Worm (Caenorhabditis elegans) whole organism, L1 larva: ENCODE measurements around the gene C06B8.3.

Experiments used
- C04F5.9 ChIP-seq: sonication (generic microtip); optimal IDR thresholded peaks from 2 replicates; lab custom pipeline; 2016; ENCODE audit warnings: missing genetic modification characterization, missing compliant biosample characterization
- C34B4.2 ChIP-seq: sonication (generic microtip); optimal IDR thresholded peaks from 2 replicates; lab custom pipeline; 2017; ENCODE audit warnings: mild to moderate bottlenecking, missing genetic modification characterization, missing compliant biosample characterization
- F16B12.6 ChIP-seq: fragments of 150-350 bp; optimal IDR thresholded peaks from 2 replicates; lab custom pipeline; 2014; ENCODE audit warnings: missing biosample characterization, missing genetic modification characterization
- aha-1 ChIP-seq: fragments of 150-350 bp; optimal IDR thresholded peaks from 2 replicates; lab custom pipeline; 2014; ENCODE audit warnings: missing biosample characterization, missing genetic modification characterization
- ceh-63 ChIP-seq: fragments of 200-800 bp; sonication (Bioruptor generic); optimal IDR thresholded peaks from 2 replicates; lab custom pipeline; 2018; ENCODE audit warnings: mild to moderate bottlenecking, missing genetic modification characterization, missing compliant biosample characterization
- ceh-8 ChIP-seq: fragments of 200-800 bp; sonication (Bioruptor generic); optimal IDR thresholded peaks from 2 replicates; lab custom pipeline; 2018; ENCODE audit warnings: mild to moderate bottlenecking, missing genetic modification characterization, moderate library complexity, missing compliant biosample characterization
- ceh-82 ChIP-seq, 3 experiments: fragments of 150-350 bp in 1 of 3; sonication (generic microtip) in 2 of 3; optimal IDR thresholded peaks; 2 replicates each; lab custom pipeline; 2014 to 2017; ENCODE audit warnings: missing biosample characterization in 3 of 3, missing genetic modification characterization in 3 of 3
- ceh-88 ChIP-seq: fragments of 200-800 bp; sonication (Bioruptor generic); IDR thresholded peaks from 2 replicates; pipeline ENCODE4 v1.3.6; 2022; ENCODE audit warnings: missing genetic modification characterization, missing compliant biosample characterization
- ceh-90 ChIP-seq: sonication (generic microtip); optimal IDR thresholded peaks from 2 replicates; lab custom pipeline; 2016; ENCODE audit warnings: missing genetic modification characterization, missing compliant biosample characterization
- dpl-1 ChIP-seq, 3 experiments: fragments of 150-350 bp in 2 of 3; sonication (generic microtip) in 1 of 3; optimal IDR thresholded peaks; 2 replicates each; lab custom pipeline; 2014 to 2017; ENCODE audit warnings: missing biosample characterization in 3 of 3, missing genetic modification characterization in 3 of 3, missing genetic modification reagents in 3 of 3
- dsc-1 ChIP-seq: sonication (generic microtip); optimal IDR thresholded peaks from 2 replicates; lab custom pipeline; 2016; ENCODE audit warnings: mild to moderate bottlenecking, missing genetic modification characterization, missing compliant biosample characterization
- egl-13 ChIP-seq: sonication (generic microtip); optimal IDR thresholded peaks from 2 replicates; lab custom pipeline; 2016; ENCODE audit warnings: missing genotype, missing genetic modification reagents, missing genetic modification characterization, missing compliant biosample characterization
- egl-27 ChIP-seq, 2 experiments: fragments of 150-350 bp in 1 of 2; sonication (generic microtip); optimal IDR thresholded peaks; 3 replicates each; lab custom pipeline; 2017 to 2018; ENCODE audit warnings: missing biosample characterization in 2 of 2, missing genetic modification characterization in 2 of 2, missing genetic modification reagents in 2 of 2
- fkh-10 ChIP-seq: sonication (generic microtip); optimal IDR thresholded peaks from 2 replicates; lab custom pipeline; 2017; ENCODE audit warnings: missing biosample characterization, missing genetic modification reagents, missing genetic modification characterization
- fkh-4 ChIP-seq: sonication (generic microtip); optimal IDR thresholded peaks from 2 replicates; lab custom pipeline; 2016; ENCODE audit warnings: missing compliant biosample characterization, missing genetic modification characterization, borderline replicate concordance
- fkh-8 ChIP-seq: sonication (generic microtip); optimal IDR thresholded peaks from 2 replicates; lab custom pipeline; 2016; ENCODE audit warnings: mild to moderate bottlenecking, missing genetic modification characterization, missing compliant biosample characterization
- grh-1 ChIP-seq: fragments of 200-800 bp; sonication (Bioruptor generic); IDR thresholded peaks from 2 replicates; pipeline ENCODE4 v1.3.6; 2022; ENCODE audit warnings: missing genetic modification reagents, missing genetic modification characterization, missing compliant biosample characterization
- hlh-17 ChIP-seq: fragments of 200-800 bp; sonication (Bioruptor generic); optimal IDR thresholded peaks from 2 replicates; lab custom pipeline; 2018; ENCODE audit warnings: missing genetic modification characterization, mild to moderate bottlenecking, missing compliant biosample characterization, moderate library complexity, borderline replicate concordance
- hlh-4 ChIP-seq: sonication (generic microtip); optimal IDR thresholded peaks from 2 replicates; lab custom pipeline; 2016; ENCODE audit warnings: mild to moderate bottlenecking, missing genetic modification characterization, missing compliant biosample characterization
- isw-1 ChIP-seq: fragments of 200-800 bp; sonication (Bioruptor generic); IDR thresholded peaks from 2 replicates; pipeline ENCODE4 v1.3.6; 2022; ENCODE audit warnings: missing genetic modification characterization, missing compliant biosample characterization
- lin-13 ChIP-seq: fragments of 150-350 bp; optimal IDR thresholded peaks from 2 replicates; lab custom pipeline; 2014; ENCODE audit warnings: missing biosample characterization, missing genetic modification reagents, missing genetic modification characterization
- lin-15B ChIP-seq: fragments of 150-350 bp; sonication (generic microtip); optimal IDR thresholded peaks from 3 replicates; lab custom pipeline; 2014; ENCODE audit warnings: missing biosample characterization, missing genetic modification characterization
- lir-3 ChIP-seq: sonication (generic microtip); optimal IDR thresholded peaks from 2 replicates; lab custom pipeline; 2016; ENCODE audit warnings: mild to moderate bottlenecking, missing genetic modification characterization, moderate library complexity, missing compliant biosample characterization; ENCODE audit not compliant: poor library complexity
- lsy-2 ChIP-seq, 2 experiments: fragments of 150-350 bp; optimal IDR thresholded peaks; 2 replicates each; lab custom pipeline; 2014; ENCODE audit warnings: missing biosample characterization in 2 of 2, missing genetic modification characterization in 2 of 2
- mab-9 ChIP-seq: fragments of 200-800 bp; sonication (Bioruptor generic); IDR thresholded peaks from 2 replicates; pipeline ENCODE4 v1.3.6; 2022; ENCODE audit warnings: missing genetic modification reagents, missing genetic modification characterization, missing compliant biosample characterization
- nhr-11 ChIP-seq: fragments of 150-350 bp; optimal IDR thresholded peaks from 2 replicates; lab custom pipeline; 2014; ENCODE audit warnings: missing biosample characterization, missing genetic modification characterization
- nhr-237 ChIP-seq: fragments of 150-350 bp; optimal IDR thresholded peaks from 2 replicates; lab custom pipeline; 2014; ENCODE audit warnings: missing biosample characterization, missing genetic modification characterization
- nhr-28 ChIP-seq: fragments of 150-350 bp; optimal IDR thresholded peaks from 2 replicates; lab custom pipeline; 2014; ENCODE audit warnings: missing biosample characterization, missing genetic modification characterization
- nhr-76 ChIP-seq: sonication (generic microtip); optimal IDR thresholded peaks from 2 replicates; lab custom pipeline; 2017; ENCODE audit warnings: missing biosample characterization, missing genetic modification characterization
- nhr-77 ChIP-seq: fragments of 150-350 bp; optimal IDR thresholded peaks from 2 replicates; lab custom pipeline; 2014; ENCODE audit warnings: missing biosample characterization, missing genetic modification characterization
- nhr-85 ChIP-seq: sonication (generic microtip); peaks from one replicate; lab custom pipeline; 2016; ENCODE audit warnings: missing genetic modification characterization, inconsistent platforms, missing compliant biosample characterization
- nhr-90 ChIP-seq: sonication (generic microtip); optimal IDR thresholded peaks from 2 replicates; lab custom pipeline; 2016; ENCODE audit warnings: mild to moderate bottlenecking, missing genetic modification characterization, missing compliant biosample characterization; ENCODE audit not compliant: poor library complexity
- pag-3 ChIP-seq: sonication (generic microtip); optimal IDR thresholded peaks from 2 replicates; lab custom pipeline; 2017; ENCODE audit warnings: missing genetic modification characterization, mild to moderate bottlenecking, missing compliant biosample characterization, antibody characterized with exemption, borderline replicate concordance; ENCODE audit not compliant: insufficient read depth
- pax-3 ChIP-seq: fragments of 200-800 bp; sonication (Bioruptor generic); optimal IDR thresholded peaks from 2 replicates; lab custom pipeline; 2018; ENCODE audit warnings: mild to moderate bottlenecking, missing genetic modification characterization, moderate library complexity, missing compliant biosample characterization
- pqm-1 ChIP-seq: sonication (generic microtip); optimal IDR thresholded peaks from 3 replicates; lab custom pipeline; 2017; ENCODE audit warnings: missing biosample characterization, missing genetic modification characterization
- tbx-2 ChIP-seq: sonication (generic microtip); optimal IDR thresholded peaks from 2 replicates; lab custom pipeline; 2016; ENCODE audit warnings: missing genetic modification characterization, missing compliant biosample characterization
- tlp-1 ChIP-seq: fragments of 150-350 bp; optimal IDR thresholded peaks from 2 replicates; lab custom pipeline; 2014; ENCODE audit warnings: missing biosample characterization, missing genetic modification characterization
- unc-130 ChIP-seq: fragments of 150-350 bp; optimal IDR thresholded peaks from 2 replicates; lab custom pipeline; 2017; ENCODE audit warnings: missing biosample characterization, missing genetic modification characterization, inconsistent platforms
- unc-62 ChIP-seq: fragments of 150-350 bp; optimal IDR thresholded peaks from 2 replicates; lab custom pipeline; 2014; ENCODE audit warnings: missing biosample characterization, missing genetic modification reagents, missing genetic modification characterization
- unc-98 ChIP-seq: fragments of 200-800 bp; sonication (Bioruptor generic); IDR thresholded peaks from 2 replicates; pipeline ENCODE4 v1.3.6; 2022; ENCODE audit warnings: missing genetic modification characterization, missing compliant biosample characterization
- vab-15 ChIP-seq: sonication (generic microtip); optimal IDR thresholded peaks from 2 replicates; lab custom pipeline; 2017; ENCODE audit warnings: missing genotype, mild to moderate bottlenecking, missing genetic modification characterization, missing compliant biosample characterization
- xbp-1 ChIP-seq: sonication (generic microtip); optimal IDR thresholded peaks from 2 replicates; lab custom pipeline; 2016; ENCODE audit warnings: missing genetic modification characterization, missing compliant biosample characterization
- zag-1 ChIP-seq: fragments of 150-350 bp; optimal IDR thresholded peaks from 2 replicates; lab custom pipeline; 2014; ENCODE audit warnings: missing biosample characterization, missing genetic modification characterization

C06B8.3 gene

DNA sequence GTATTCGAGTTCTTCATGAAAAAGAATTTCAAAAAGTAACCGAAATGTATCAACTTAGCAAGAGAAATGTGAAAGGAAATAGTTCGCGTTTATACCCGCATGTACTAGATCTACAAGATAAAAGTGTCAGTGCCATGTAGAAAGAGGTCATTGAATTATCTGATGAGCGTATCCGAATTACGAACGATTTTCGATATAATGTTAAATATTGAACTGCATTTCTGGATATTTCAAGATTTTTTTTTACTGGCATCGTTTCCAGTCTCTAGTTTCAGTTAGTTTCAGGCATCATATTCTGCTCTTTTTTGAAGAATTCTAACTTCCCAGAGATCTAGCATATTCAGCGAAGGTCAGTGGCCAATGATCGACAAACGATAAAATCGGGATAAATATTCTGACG lies 3.1 kb downstream of the C06B8.3 start, which contains the start of gene nhr-150:
Gene nhr-150 (minus strand): TSS at position 92 of the 400 bp plus-strand sequence.
- TF ChIP-seq ceh-63 (GFP tag; lab: Kevin White, UChicago): no peak
- no peak for TF ChIP-seq nhr-85
- TF ChIP-seq dpl-1 (GFP tag; optimal IDR thresholded peaks at IDR 0.05; lab: Kevin White, UChicago): no peak
- TF ChIP-seq egl-27 (tag; optimal IDR thresholded peaks at IDR 0.05; lab: Kevin White, UChicago): no peak
- TF ChIP-seq pag-3 (tag; lab: Kevin White, UChicago): no peak
- TF ChIP-seq lin-15B (tag; lab: Kevin White, UChicago): no peak
- no peak for TF ChIP-seq nhr-11 (tag; lab: Kevin White, UChicago)
- no peak for TF ChIP-seq nhr-90 (tag; lab: Kevin White, UChicago)
- no peak for TF ChIP-seq xbp-1 (tag; lab: Kevin White, UChicago)
- no peak for TF ChIP-seq unc-98
- no peak for TF ChIP-seq ceh-8
- no peak for TF ChIP-seq fkh-10 (GFP tag; lab: Kevin White, UChicago)
- no peak for TF ChIP-seq lsy-2 (tag; optimal IDR thresholded peaks at IDR 0.05; lab: Kevin White, UChicago)
- TF ChIP-seq dsc-1 (tag; lab: Kevin White, UChicago): no peak
- no peak for TF ChIP-seq C34B4.2 (tag; lab: Kevin White, UChicago)
- no peak for TF ChIP-seq pqm-1

DNA sequence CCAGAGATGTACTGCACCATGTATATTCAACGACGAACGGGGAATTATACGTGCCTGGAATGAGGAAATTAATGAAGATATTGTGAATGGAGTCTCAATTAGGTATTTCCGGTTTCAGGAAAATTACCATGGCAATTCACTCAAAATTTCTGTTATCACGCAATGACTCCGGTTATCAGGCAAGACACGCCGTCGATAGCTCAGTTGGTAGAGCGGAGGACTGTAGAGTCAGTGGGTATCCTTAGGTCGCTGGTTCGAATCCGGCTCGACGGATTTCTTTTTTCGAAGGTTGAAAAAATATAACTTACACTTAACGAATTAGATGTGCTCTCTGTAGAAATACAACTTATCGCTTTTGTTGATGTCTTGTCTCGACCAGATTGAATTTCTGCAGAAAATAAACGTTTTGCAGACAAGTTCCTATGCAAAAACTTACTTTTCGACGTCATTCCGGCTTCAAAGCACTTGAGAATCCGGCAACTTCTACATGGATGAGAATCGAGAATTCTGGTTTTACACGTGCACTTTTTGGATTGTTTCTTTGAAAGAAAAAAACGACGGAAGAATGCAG lies 3.8 kb downstream of the C06B8.3 start:
- TF ChIP-seq C04F5.9 (no peak), ceh-88 (GFP tag; lab: Robert Waterston, UW) (no peak), pag-3 (tag; lab: Kevin White, UChicago) (no peak), nhr-85 (no peak), aha-1 (no peak), nhr-77 (tag; lab: Kevin White, UChicago) (no peak), xbp-1 (tag; lab: Kevin White, UChicago) (no peak), vab-15 (tag; lab: Kevin White, UChicago) (no peak), lin-13 (no peak), ceh-63 (GFP tag; lab: Kevin White, UChicago) (no peak), F16B12.6 (no peak)

DNA sequence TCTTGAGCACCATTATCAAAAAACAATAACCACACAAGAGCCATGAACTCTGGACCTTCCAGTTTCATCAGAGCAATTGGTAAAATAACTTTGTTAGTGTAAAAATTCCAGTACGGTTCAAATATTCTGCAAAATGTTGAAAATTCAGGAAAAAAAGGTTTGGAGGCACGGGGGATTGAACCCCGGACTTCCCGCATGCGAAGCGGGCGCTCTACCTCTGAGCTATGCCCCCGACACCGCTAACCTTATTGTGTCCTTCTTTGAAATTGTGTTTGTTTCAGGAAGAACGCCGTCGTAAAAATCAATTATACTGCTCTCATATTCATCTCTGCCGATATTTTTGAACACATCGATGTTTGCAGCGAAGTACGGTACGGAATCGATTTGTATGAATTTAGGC lies 4.6 kb downstream of the C06B8.3 start:
- TF ChIP-seq nhr-28 (tag; lab: Kevin White, UChicago) (no peak), ceh-90 (no peak), nhr-76 (no peak), grh-1 (GFP tag; lab: Robert Waterston, UW) (no peak), lir-3 (no peak), isw-1 (GFP tag; lab: Robert Waterston, UW) (no peak), ceh-82 (tag; optimal IDR thresholded peaks at IDR 0.05; lab: Kevin White, UChicago) (no peak), egl-13 (no peak), C04F5.9 (no peak), hlh-17 (GFP tag; lab: Kevin White, UChicago) (no peak)

DNA sequence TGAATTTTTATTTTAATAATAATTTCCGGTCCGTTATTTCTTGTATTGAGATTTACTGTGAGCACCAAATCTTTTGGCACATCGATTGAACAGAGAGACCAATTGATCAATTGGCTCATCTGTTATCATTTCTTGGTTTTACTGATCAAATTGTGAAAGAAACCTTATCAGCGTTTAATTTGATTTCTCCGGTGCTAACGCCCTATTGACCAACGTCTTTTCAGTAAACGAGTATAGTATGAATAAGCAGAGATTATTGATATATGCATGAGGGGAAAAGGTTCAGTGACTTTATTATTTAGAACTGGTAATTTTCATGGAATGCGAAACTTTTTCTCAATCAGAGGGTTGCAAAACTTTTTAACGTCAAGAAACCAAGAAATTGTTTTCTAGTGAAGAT lies 5.3 kb downstream of the C06B8.3 start:
- TF ChIP-seq fkh-8 (tag; lab: Kevin White, UChicago) (no peak), fkh-4 (tag; lab: Kevin White, UChicago) (no peak), grh-1 (GFP tag; lab: Robert Waterston, UW) (no peak), C04F5.9 (no peak), unc-62 (GFP tag; lab: Kevin White, UChicago) (no peak), lir-3 (no peak), aha-1 (no peak), nhr-237 (tag; lab: Kevin White, UChicago) (no peak), unc-130 (no peak), nhr-76 (no peak), hlh-4 (tag; lab: Kevin White, UChicago) (no peak), zag-1 (tag; lab: Kevin White, UChicago) (no peak), egl-13 (no peak), mab-9 (GFP tag; lab: Robert Waterston, UW) (no peak), pax-3 (tag; lab: Kevin White, UChicago) (no peak), tbx-2 (tag; lab: Kevin White, UChicago) (no peak), tlp-1 (tag; lab: Kevin White, UChicago) (no peak), ceh-82 (tag; optimal IDR thresholded peaks at IDR 0.05; lab: Kevin White, UChicago) (no peak)
